Fruit fly (Drosophila melanogaster): ENCODE results near the gene CG14864.

DNA sequence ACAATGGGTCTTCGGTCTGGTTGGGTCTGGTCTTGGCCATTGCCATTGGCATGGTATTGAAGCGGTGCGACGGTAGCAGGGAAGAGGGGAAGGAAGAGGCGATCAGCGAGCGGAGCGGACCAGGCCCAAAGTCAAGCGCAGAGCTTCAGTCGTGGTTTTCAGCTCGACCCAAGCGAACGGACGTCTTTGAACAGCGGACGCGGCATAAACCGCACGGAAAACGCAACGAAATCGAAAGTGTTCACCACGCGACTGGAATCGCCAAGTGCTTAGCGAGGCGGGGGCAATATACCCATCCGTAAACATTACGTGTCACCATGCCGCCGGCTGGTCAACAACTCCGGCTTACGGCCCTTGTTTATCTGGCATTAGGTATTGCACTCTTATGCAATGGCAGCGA lies 48.0 kb upstream of the CG14864 start, which contains the start of gene CG14866:
- TF ChIP-seq psq (optimal IDR thresholded peaks at IDR 0.05) (no peak), Sin3A (optimal IDR thresholded peaks at IDR 0.05) (no peak), insv (optimal IDR thresholded peaks at IDR 0.05) (no peak), h (optimal IDR thresholded peaks at IDR 0.05) (no peak), ttk (optimal IDR thresholded peaks at IDR 0.05) (no peak)

Measured in Kc167 (cell line).